Fruit fly (Drosophila melanogaster): ENCODE results near the gene CG13733.

Gene CG13733

dm6 chr3L:17474711-17475451, 3.8 kb downstream of the CG13733 start, which contains the start of the genes UQCR-Q and CG46525 (continued):
- TF ChIP-seq trem (tag; optimal IDR thresholded peaks at IDR 0.05) (peak; percentile 66), CG13624 (GFP tag; optimal IDR thresholded peaks at IDR 0.05) (no peak), CG2712 (tag; optimal IDR thresholded peaks at IDR 0.05) (peak; percentile 56), gsb (GFP tag; IDR thresholded peaks at IDR 0.05) (no peak), zf30C (GFP tag; optimal IDR thresholded peaks at IDR 0.05) (no peak), CG18262 (tag; optimal IDR thresholded peaks at IDR 0.05) (no peak), CG31441 (GFP tag; IDR thresholded peaks at IDR 0.05) (0 out of 2 replicates have a peak, but pooled peaks have one; percentile 14), MESR4 (GFP tag; optimal IDR thresholded peaks at IDR 0.05) (peak; percentile 88), CG16813 (GFP tag; IDR thresholded peaks at IDR 0.05; ENCODE audit: partially characterized antibody) (peak; percentile 48), CG14441 (GFP tag; IDR thresholded peaks at IDR 0.05) (no peak), NfI (GFP tag; optimal IDR thresholded peaks at IDR 0.05) (peak; percentile 15), CG12219 (GFP tag; optimal IDR thresholded peaks at IDR 0.05) (no peak), CrebB (tag; optimal IDR thresholded peaks at IDR 0.05) (peak; percentile 33), Dad (GFP tag; optimal IDR thresholded peaks at IDR 0.05) (no peak), CG2678 (tag; optimal IDR thresholded peaks at IDR 0.05) (no peak), en (GFP tag; optimal IDR thresholded peaks at IDR 0.05) (no peak), E2f2 (GFP tag; IDR thresholded peaks at IDR 0.05) (peak; percentile 86), CG15696 (tag; optimal IDR thresholded peaks at IDR 0.05) (no peak), Oli (tag; optimal IDR thresholded peaks at IDR 0.05) (no peak), Abd-B (GFP tag; optimal IDR thresholded peaks at IDR 0.05) (peak; percentile 52), CG14860 (GFP tag; IDR thresholded peaks at IDR 0.05; ENCODE audit: partially characterized antibody) (no peak), Hr39 (optimal IDR thresholded peaks at IDR 0.05) (no peak), CG9797 (GFP tag; optimal IDR thresholded peaks at IDR 0.05) (peak; percentile 93), org-1 (GFP tag; optimal IDR thresholded peaks at IDR 0.05) (no peak), hkb (optimal IDR thresholded peaks at IDR 0.05) (no peak), hkb (GFP tag; IDR thresholded peaks at IDR 0.05) (no peak), CG10979 (tag; optimal IDR thresholded peaks at IDR 0.05) (no peak), CG17612 (GFP tag; IDR thresholded peaks at IDR 0.05) (no peak), gro (GFP tag; optimal IDR thresholded peaks at IDR 0.05) (no peak), HLH4C (GFP tag; IDR thresholded peaks at IDR 0.05; ENCODE audit: partially characterized antibody) (peak; percentile 7; the same call in 1 of the 3 replicates), Ptx1 (GFP tag; IDR thresholded peaks at IDR 0.05) (no peak), slbo (GFP tag; IDR thresholded peaks at IDR 0.05) (no peak), CG12659 (GFP tag; optimal IDR thresholded peaks at IDR 0.05) (peak; percentile 71), CG31388 (GFP tag; optimal IDR thresholded peaks at IDR 0.05) (no peak), Neu2 (GFP tag; optimal IDR thresholded peaks at IDR 0.05; ENCODE audit: borderline replicate concordance) (no peak), Myb (GFP tag; optimal IDR thresholded peaks at IDR 0.05) (peak; percentile 68), CHES-1-like (GFP tag; optimal IDR thresholded peaks at IDR 0.05) (no peak), Med (GFP tag) (peak; percentile 81), HmgD (GFP tag; optimal IDR thresholded peaks at IDR 0.05) (peak; percentile 8), phol (tag; optimal IDR thresholded peaks at IDR 0.05) (peak; percentile 56), CG11085 (GFP tag; IDR thresholded peaks at IDR 0.05) (no peak), Gsc (GFP tag; IDR thresholded peaks at IDR 0.05) (no peak), Dp (GFP tag; optimal IDR thresholded peaks at IDR 0.05) (peak; percentile 82), gcm (GFP tag; optimal IDR thresholded peaks at IDR 0.05) (no peak), CG17568 (GFP tag; optimal IDR thresholded peaks at IDR 0.05) (no peak), ato (GFP tag; IDR thresholded peaks at IDR 0.05; ENCODE audit: partially characterized antibody) (no peak), CG6765 (GFP tag; optimal IDR thresholded peaks at IDR 0.05) (no peak), mirr (GFP tag; optimal IDR thresholded peaks at IDR 0.05) (no peak), CG16779 (GFP tag; IDR thresholded peaks at IDR 0.05) (no peak), CG2120 (GFP tag; optimal IDR thresholded peaks at IDR 0.05) (no peak)
